Worm (Caenorhabditis elegans) whole organism, L1 larva: ENCODE data around the gene F47F2.3.

Experiments used
- Y116A8C.19 ChIP-seq: sonication (generic microtip); optimal IDR thresholded peaks from 2 replicates; lab custom pipeline; 2016; ENCODE audit warnings: missing compliant biosample characterization, missing genetic modification characterization, borderline replicate concordance
- elt-3 ChIP-seq, 6 experiments: fragments of 150-350 bp in 1 of 6; sonication (generic microtip); optimal IDR thresholded peaks; 2 replicates each; lab custom pipeline; 2017 to 2018; ENCODE audit warnings: missing biosample characterization in 6 of 6, missing genetic modification characterization in 6 of 6, inconsistent platforms in 1 of 6
- fkh-8 ChIP-seq: sonication (generic microtip); optimal IDR thresholded peaks from 2 replicates; lab custom pipeline; 2016; ENCODE audit warnings: mild to moderate bottlenecking, missing genetic modification characterization, missing compliant biosample characterization
- zag-1 ChIP-seq: fragments of 150-350 bp; optimal IDR thresholded peaks from 2 replicates; lab custom pipeline; 2014; ENCODE audit warnings: missing biosample characterization, missing genetic modification characterization
- ztf-4 ChIP-seq: fragments of 150-350 bp; optimal IDR thresholded peaks from 2 replicates; lab custom pipeline; 2014; ENCODE audit warnings: missing biosample characterization, missing genetic modification characterization

DNA sequence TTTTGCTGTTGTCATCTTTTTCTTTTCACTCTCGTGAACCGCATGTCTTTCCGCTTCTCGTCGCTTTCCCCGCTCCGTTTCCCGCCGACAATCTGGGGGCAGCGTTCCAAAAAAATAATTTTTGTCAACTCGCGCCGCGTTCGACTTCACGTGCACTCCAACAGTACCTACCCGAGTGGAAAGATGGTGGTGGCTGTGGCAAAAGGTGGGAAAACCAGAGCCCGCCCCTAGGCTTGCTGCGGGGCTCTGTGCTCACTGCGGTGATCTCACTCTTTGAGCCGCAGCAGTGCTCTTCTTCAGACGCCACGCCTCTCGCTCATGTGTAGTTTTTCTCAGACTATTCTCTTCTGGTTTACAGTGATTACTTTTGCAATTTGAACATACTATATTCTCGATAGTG, 7.9 kb downstream of the F47F2.3 start:
- no peak for TF ChIP-seq fkh-8 (tag; lab: Kevin White, UChicago)
- TF ChIP-seq zag-1 (tag; lab: Kevin White, UChicago): no peak
- no peak for TF ChIP-seq Y116A8C.19 (tag; lab: Kevin White, UChicago)
- no peak for TF ChIP-seq elt-3 (tag; optimal IDR thresholded peaks at IDR 0.05; lab: Kevin White, UChicago)
- no peak for TF ChIP-seq ztf-4
